Worm (Caenorhabditis elegans) whole organism, L4 larva: ENCODE results near the gene F32D8.8.
A peak's percentile ranks its signal among the peaks of the same experiment; 100 is the strongest.

Source experiments
- F37D6.2 ChIP-seq: sonication (generic microtip); optimal IDR thresholded peaks from 2 replicates; lab custom pipeline; 2016; ENCODE audit warnings: mild to moderate bottlenecking, missing genetic modification characterization, missing compliant biosample characterization
- T26A8.4 ChIP-seq: fragments of 200-800 bp; sonication (Bioruptor generic); IDR thresholded peaks from 2 replicates; pipeline ENCODE4 v1.3.6; 2022; ENCODE audit warnings: missing genetic modification characterization, missing compliant biosample characterization
- ZK337.2 ChIP-seq: fragments of 200-800 bp; sonication (Bioruptor generic); IDR thresholded peaks from 2 replicates; pipeline ENCODE4 v1.3.6; 2022; ENCODE audit warnings: missing genetic modification reagents, missing genetic modification characterization, missing compliant biosample characterization
- ZK546.5 ChIP-seq, 2 experiments: sonication (generic microtip); optimal IDR thresholded peaks; 2 replicates each; lab custom pipeline; 2017; ENCODE audit warnings: missing biosample characterization in 2 of 2, missing genetic modification characterization in 2 of 2
- aha-1 ChIP-seq: fragments of 150-350 bp; peaks from one replicate; lab custom pipeline; 2014; ENCODE audit warnings: missing biosample characterization, missing genetic modification characterization
- ama-1 ChIP-seq: fragments of 150-350 bp; optimal IDR thresholded peaks from 2 replicates; lab custom pipeline; 2014; ENCODE audit warnings: inconsistent platforms, mixed read lengths
- ceh-62 ChIP-seq: sonication (generic microtip); optimal IDR thresholded peaks from 2 replicates; lab custom pipeline; 2017; ENCODE audit warnings: missing biosample characterization, missing genetic modification characterization
- ctbp-1 ChIP-seq: fragments of 200-800 bp; sonication (Bioruptor generic); IDR thresholded peaks from 2 replicates; pipeline ENCODE4 v1.3.6; 2022; ENCODE audit warnings: missing genetic modification reagents, missing genetic modification characterization, missing compliant biosample characterization
- daf-12 ChIP-seq: fragments of 150-350 bp; optimal IDR thresholded peaks from 2 replicates; lab custom pipeline; 2014; ENCODE audit warnings: missing biosample characterization, missing genetic modification reagents, missing genetic modification characterization
- daf-16 ChIP-seq, 3 experiments: sonication (generic microtip); optimal IDR thresholded peaks; 2 replicates each; lab custom pipeline; 2016 to 2017; ENCODE audit warnings: missing genetic modification characterization in 3 of 3, missing genetic modification reagents in 3 of 3, mild to moderate bottlenecking in 2 of 3, missing compliant biosample characterization in 2 of 3, missing biosample characterization in 1 of 3, moderate library complexity in 1 of 3
- daf-8 ChIP-seq: fragments of 200-800 bp; sonication (Bioruptor generic); IDR thresholded peaks from 2 replicates; pipeline ENCODE4 v1.3.6; 2022; ENCODE audit warnings: missing genetic modification characterization, missing compliant biosample characterization
- dmd-6 ChIP-seq: fragments of 200-800 bp; sonication (Bioruptor generic); IDR thresholded peaks from 2 replicates; pipeline ENCODE4 v1.3.6; 2022; ENCODE audit warnings: missing genetic modification reagents, missing genetic modification characterization, missing compliant biosample characterization
- duxl-1 ChIP-seq: sonication (generic microtip); optimal IDR thresholded peaks from 2 replicates; lab custom pipeline; 2016; ENCODE audit warnings: mild to moderate bottlenecking, missing genetic modification characterization, moderate library complexity, missing compliant biosample characterization; ENCODE audit not compliant: poor library complexity
- egl-27 ChIP-seq: sonication (generic microtip); optimal IDR thresholded peaks from 3 replicates; lab custom pipeline; 2017; ENCODE audit warnings: missing biosample characterization, missing genetic modification reagents, missing genetic modification characterization
- fkh-10 ChIP-seq: fragments of 150-350 bp; optimal IDR thresholded peaks from 2 replicates; lab custom pipeline; 2014; ENCODE audit warnings: missing biosample characterization, missing genetic modification reagents, missing genetic modification characterization
- fos-1 ChIP-seq: fragments of 150-350 bp; optimal IDR thresholded peaks from 2 replicates; lab custom pipeline; 2014; ENCODE audit warnings: missing biosample characterization, missing genetic modification characterization
- hlh-30 ChIP-seq: sonication (generic microtip); optimal IDR thresholded peaks from 2 replicates; lab custom pipeline; 2017; ENCODE audit warnings: antibody characterized with exemption, mild to moderate bottlenecking, missing genetic modification characterization, missing compliant biosample characterization; ENCODE audit not compliant: insufficient read depth
- hmg-1.1 ChIP-seq: fragments of 200-800 bp; sonication (Bioruptor generic); IDR thresholded peaks from 2 replicates; pipeline ENCODE4 v1.3.6; 2022; ENCODE audit warnings: missing genetic modification reagents, missing genetic modification characterization, missing compliant biosample characterization
- jun-1 ChIP-seq: fragments of 150-350 bp; optimal IDR thresholded peaks from 2 replicates; lab custom pipeline; 2014; ENCODE audit warnings: missing biosample characterization, missing genetic modification reagents, missing genetic modification characterization
- lin-15B ChIP-seq: fragments of 150-350 bp; sonication (generic microtip); optimal IDR thresholded peaks from 3 replicates; lab custom pipeline; 2014; ENCODE audit warnings: missing biosample characterization, missing genetic modification characterization
- lin-29 ChIP-seq: fragments of 200-800 bp; sonication (Bioruptor generic); IDR thresholded peaks from 2 replicates; pipeline ENCODE4 v1.3.6; 2022; ENCODE audit warnings: missing genetic modification reagents, missing genetic modification characterization, missing compliant biosample characterization
- lsy-2 ChIP-seq, 2 experiments: fragments of 150-350 bp in 1 of 2; sonication (generic microtip) in 1 of 2; optimal IDR thresholded peaks; 2 replicates each; lab custom pipeline; 2014 to 2017; ENCODE audit warnings: missing biosample characterization in 2 of 2, missing genetic modification characterization in 2 of 2
- mdl-1 ChIP-seq, 2 experiments: fragments of 150-350 bp in 1 of 2; sonication (generic microtip) in 1 of 2; optimal IDR thresholded peaks; 2 replicates each; lab custom pipeline; 2014 to 2017; ENCODE audit warnings: missing biosample characterization in 2 of 2, missing genetic modification characterization in 2 of 2
- mes-2 ChIP-seq: sonication (generic microtip); optimal IDR thresholded peaks from 2 replicates; lab custom pipeline; 2016; ENCODE audit warnings: missing genotype, mild to moderate bottlenecking, missing genetic modification characterization, missing compliant biosample characterization; ENCODE audit not compliant: poor library complexity, severe bottlenecking
- nhr-102 ChIP-seq: sonication (generic microtip); optimal IDR thresholded peaks from 2 replicates; lab custom pipeline; 2016; ENCODE audit warnings: mild to moderate bottlenecking, missing genetic modification characterization, moderate library complexity, missing compliant biosample characterization
- nhr-25 ChIP-seq: sonication (generic microtip); optimal IDR thresholded peaks from 2 replicates; lab custom pipeline; 2017; ENCODE audit warnings: missing genetic modification characterization, mild to moderate bottlenecking, missing compliant biosample characterization, antibody characterized with exemption, moderate library complexity, borderline replicate concordance; ENCODE audit not compliant: insufficient read depth
- nhr-42 ChIP-seq: fragments of 200-800 bp; sonication (Bioruptor generic); IDR thresholded peaks from 2 replicates; pipeline ENCODE4 v1.3.6; 2022; ENCODE audit warnings: missing genetic modification characterization, missing compliant biosample characterization
- nhr-48 ChIP-seq: sonication (generic microtip); optimal IDR thresholded peaks from 2 replicates; lab custom pipeline; 2016; ENCODE audit warnings: mild to moderate bottlenecking, missing genetic modification characterization, missing compliant biosample characterization
- pha-4 ChIP-seq, 2 experiments: fragments of 150-350 bp in 1 of 2; fragments of 200-800 bp in 1 of 2; sonication (Bioruptor generic) in 1 of 2; IDR thresholded peaks in 1 of 2; optimal IDR thresholded peaks in 1 of 2; 2 replicates each; pipeline versions ENCODE4 v1.3.6 to Lab custom; 2014 to 2022; ENCODE audit warnings: missing genetic modification characterization in 2 of 2, missing genetic modification reagents in 2 of 2, missing biosample characterization in 1 of 2, missing compliant biosample characterization in 1 of 2
- php-3 ChIP-seq: fragments of 200-800 bp; sonication (Bioruptor generic); IDR thresholded peaks from 2 replicates; pipeline ENCODE4 v1.3.6; 2022; ENCODE audit warnings: missing genetic modification reagents, missing genetic modification characterization, missing compliant biosample characterization
- sdz-12 ChIP-seq: fragments of 200-800 bp; sonication (Bioruptor generic); optimal IDR thresholded peaks from 2 replicates; lab custom pipeline; 2018; ENCODE audit warnings: mild to moderate bottlenecking, missing genetic modification characterization, missing compliant biosample characterization
- skn-1 ChIP-seq: fragments of 150-350 bp; optimal IDR thresholded peaks from 2 replicates; lab custom pipeline; 2014; ENCODE audit warnings: missing biosample characterization, missing genetic modification characterization
- snpc-1.2 ChIP-seq: fragments of 200-800 bp; sonication (Bioruptor generic); IDR thresholded peaks from 2 replicates; pipeline ENCODE4 v1.3.6; 2022; ENCODE audit warnings: missing genetic modification reagents, missing genetic modification characterization, missing compliant biosample characterization
- snpc-4 ChIP-seq: fragments of 150-350 bp; optimal IDR thresholded peaks from 2 replicates; lab custom pipeline; 2014; ENCODE audit warnings: missing biosample characterization, missing genetic modification characterization
- spr-1 ChIP-seq: sonication (generic microtip); optimal IDR thresholded peaks from 2 replicates; lab custom pipeline; 2016; ENCODE audit warnings: mild to moderate bottlenecking, missing genetic modification characterization, missing compliant biosample characterization
- tag-97 ChIP-seq: fragments of 200-800 bp; sonication (Bioruptor generic); IDR thresholded peaks from 2 replicates; pipeline ENCODE4 v1.3.6; 2022; ENCODE audit warnings: missing genetic modification characterization, missing compliant biosample characterization
- tra-1 ChIP-seq: fragments of 200-800 bp; sonication (Bioruptor generic); IDR thresholded peaks from 2 replicates; pipeline ENCODE4 v1.3.6; 2022; ENCODE audit warnings: missing genetic modification reagents, missing genetic modification characterization, missing compliant biosample characterization
- vab-7 ChIP-seq: fragments of 200-800 bp; sonication (Bioruptor generic); IDR thresholded peaks from 2 replicates; pipeline ENCODE4 v1.3.6; 2022; ENCODE audit warnings: missing genetic modification reagents, missing genetic modification characterization, missing compliant biosample characterization
- zag-1 ChIP-seq: fragments of 150-350 bp; optimal IDR thresholded peaks from 2 replicates; lab custom pipeline; 2014; ENCODE audit warnings: missing biosample characterization, missing genetic modification characterization
- zfp-2 ChIP-seq: sonication (generic microtip); optimal IDR thresholded peaks from 2 replicates; lab custom pipeline; 2016; ENCODE audit warnings: mild to moderate bottlenecking, missing genetic modification characterization, missing compliant biosample characterization
- zip-11 ChIP-seq: fragments of 200-800 bp; sonication (Bioruptor generic); IDR thresholded peaks from 2 replicates; pipeline ENCODE4 v1.3.6; 2022; ENCODE audit warnings: missing genetic modification characterization, missing compliant biosample characterization
- zip-2 ChIP-seq: fragments of 150-350 bp; optimal IDR thresholded peaks from 2 replicates; lab custom pipeline; 2014; ENCODE audit warnings: missing biosample characterization, missing genetic modification characterization
- ztf-11 ChIP-seq: fragments of 150-350 bp; optimal IDR thresholded peaks from 2 replicates; lab custom pipeline; 2014; ENCODE audit warnings: missing biosample characterization, missing genetic modification characterization

F32D8.8 gene

DNA sequence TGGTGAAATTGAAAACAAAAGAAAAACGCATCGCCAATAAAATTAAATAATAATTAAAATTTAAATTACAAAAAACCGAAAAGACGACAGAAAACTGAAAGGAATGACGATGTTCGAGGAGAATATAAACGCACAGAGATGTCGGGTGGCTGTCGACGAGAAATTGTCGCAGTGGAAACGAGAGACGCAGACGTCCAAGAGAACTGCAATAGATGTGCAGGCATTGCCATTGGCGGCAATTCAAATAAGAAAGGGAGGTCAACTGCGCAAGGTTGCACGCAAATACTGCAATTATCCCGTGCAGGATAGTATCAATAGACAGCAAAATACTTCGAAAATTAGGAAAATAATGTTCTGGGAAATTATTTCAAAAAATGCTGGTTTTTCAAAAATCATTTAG is 5.4 kb downstream of the F32D8.8 start (continued):
- TF ChIP-seq tag-97 (GFP tag; lab: Robert Waterston, UW) = 0 out of 2 replicates have a peak, but pooled peaks have one; percentile 79
- TF ChIP-seq skn-1 (tag; lab: Kevin White, UChicago) = peak; percentile 74
- TF ChIP-seq aha-1 = peak; percentile 100
- peak; percentile 93 for TF ChIP-seq lin-15B (tag; lab: Kevin White, UChicago)
- TF ChIP-seq zip-11 (GFP tag; lab: Robert Waterston, UW) = 0 out of 2 replicates have a peak, but pooled peaks have one; percentile 12
- TF ChIP-seq zfp-2 (tag; lab: Kevin White, UChicago) = peak; percentile 94
- peak; percentile 95 for TF ChIP-seq hmg-1.1 (GFP tag; lab: Robert Waterston, UW)
- peak; percentile 93 to 98 for TF ChIP-seq lsy-2 (tag; optimal IDR thresholded peaks at IDR 0.05; lab: Kevin White, UChicago)
- peak; percentile 68 to 85 for TF ChIP-seq mdl-1 (tag; optimal IDR thresholded peaks at IDR 0.05; lab: Kevin White, UChicago)
- TF ChIP-seq duxl-1 (tag; lab: Kevin White, UChicago) = peak; percentile 96
- peak; percentile 99 for TF ChIP-seq mes-2 (tag; lab: Kevin White, UChicago)
- peak; percentile 88 for TF ChIP-seq vab-7 (GFP tag; lab: Robert Waterston, UW)
- peak; percentile 98 for TF ChIP-seq pha-4 (GFP tag; IDR thresholded peaks at IDR 0.05; lab: Robert Waterston, UW)
- peak; percentile 99 for TF ChIP-seq pha-4 (tag; optimal IDR thresholded peaks at IDR 0.05; lab: Kevin White, UChicago)
- peak; percentile 95 for TF ChIP-seq php-3
- peak; percentile 11 for TF ChIP-seq fos-1
- TF ChIP-seq jun-1 (tag; lab: Kevin White, UChicago) = peak; percentile 93
- TF ChIP-seq snpc-1.2 (GFP tag; lab: Robert Waterston, UW) = no peak; the same call in 1 of the 2 replicates
- TF ChIP-seq zag-1 (tag; lab: Kevin White, UChicago) = peak; percentile 84
- peak; percentile 8 for TF ChIP-seq snpc-4 (tag; lab: Kevin White, UChicago)
- TF ChIP-seq nhr-48 = peak; percentile 96
- peak; percentile 98 for TF ChIP-seq nhr-25 (tag; lab: Kevin White, UChicago)
- TF ChIP-seq F37D6.2 (tag; lab: Kevin White, UChicago) = peak; percentile 94
- peak; percentile 98 for TF ChIP-seq nhr-102

DNA sequence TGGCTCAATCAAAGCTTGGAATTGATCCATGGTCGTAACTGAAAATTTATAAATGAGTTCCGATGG is 5.6 kb downstream of the F32D8.8 start, which contains the start of gene sec-61.G:
TSS of gene sec-61.G (minus strand) at position 38 of the 66 bp plus-strand sequence.
- TF ChIP-seq mes-2 (tag; lab: Kevin White, UChicago) = no peak

DNA sequence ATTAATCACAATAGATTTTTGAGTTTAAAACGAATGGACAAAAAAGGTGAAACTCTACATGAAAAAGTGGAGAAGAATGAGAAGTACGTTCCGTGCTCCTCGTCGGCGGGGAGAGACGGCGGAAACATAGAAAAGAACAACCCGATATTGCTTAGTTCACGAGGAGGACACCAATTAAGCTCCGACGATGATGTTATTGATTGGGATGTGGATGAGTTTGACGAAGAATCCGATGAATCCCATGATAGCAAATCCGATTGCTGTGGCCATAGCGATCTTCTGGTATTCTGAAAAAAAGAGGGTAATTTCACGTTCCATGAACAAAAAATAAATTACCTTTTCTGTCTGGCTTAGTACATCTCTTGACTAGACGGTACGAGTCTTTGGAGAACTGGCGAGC is 5.9 kb downstream of the F32D8.8 start:
- TF ChIP-seq lin-29 (GFP tag; lab: Robert Waterston, UW) (no peak), fkh-10 (no peak), zag-1 (tag; lab: Kevin White, UChicago) (no peak), daf-12 (tag; lab: Kevin White, UChicago) (no peak), mdl-1 (tag; optimal IDR thresholded peaks at IDR 0.05; lab: Kevin White, UChicago) (no peak), nhr-102 (no peak), ZK546.5 (tag; optimal IDR thresholded peaks at IDR 0.05; lab: Kevin White, UChicago) (no peak), ceh-62 (tag; lab: Kevin White, UChicago) (no peak), spr-1 (tag; lab: Kevin White, UChicago) (no peak), tra-1 (GFP tag; lab: Robert Waterston, UW) (no peak), ZK337.2 (GFP tag; lab: Robert Waterston, UW) (no peak), dmd-6 (GFP tag; lab: Robert Waterston, UW) (no peak), hlh-30 (tag; lab: Kevin White, UChicago) (no peak), zip-2 (tag; lab: Kevin White, UChicago) (no peak)

- TF ChIP-seq ztf-11 (no peak), vab-7 (GFP tag; lab: Robert Waterston, UW) (no peak), tra-1 (GFP tag; lab: Robert Waterston, UW) (no peak), daf-16 (GFP tag; optimal IDR thresholded peaks at IDR 0.05; lab: Kevin White, UChicago) (no peak), daf-16 (tag; optimal IDR thresholded peaks at IDR 0.05; lab: Kevin White, UChicago) (peak; percentile 13), egl-27 (tag; lab: Kevin White, UChicago) (no peak), ctbp-1 (GFP tag; lab: Robert Waterston, UW) (no peak), mdl-1 (tag; optimal IDR thresholded peaks at IDR 0.05; lab: Kevin White, UChicago) (no peak), T26A8.4 (GFP tag; lab: Robert Waterston, UW) (peak; percentile 45), zfp-2 (tag; lab: Kevin White, UChicago) (no peak), daf-8 (no peak), mes-2 (tag; lab: Kevin White, UChicago) (no peak), jun-1 (tag; lab: Kevin White, UChicago) (no peak), sdz-12 (no peak), aha-1 (peak; percentile 58), F37D6.2 (tag; lab: Kevin White, UChicago) (no peak), nhr-42 (0 out of 2 replicates have a peak, but pooled peaks have one; percentile 6), ZK337.2 (GFP tag; lab: Robert Waterston, UW) (no peak), ama-1 (lab: Kevin White, UChicago) (peak; percentile 52), nhr-25 (tag; lab: Kevin White, UChicago) (no peak), ZK546.5 (tag; optimal IDR thresholded peaks at IDR 0.05; lab: Kevin White, UChicago) (no peak), zag-1 (tag; lab: Kevin White, UChicago) (no peak)
Measured at ce11 chrV:10896295-10896694, 6.3 kb downstream of the F32D8.8 start, which contains the start of gene F32D8.13. Gene F32D8.13, minus strand, starts transcription at chrV:10896543.
